Fruit fly (Drosophila melanogaster) whole organism, embryonic: ENCODE results near the gene CG17190.

Experiments used
- Abd-B ChIP-seq: fragments of 200-800 bp; sonication (Bioruptor generic); optimal IDR thresholded peaks from 2 replicates; lab custom pipeline; 2018; ENCODE audit warnings: missing biosample characterization, mild to moderate bottlenecking, missing genetic modification characterization, moderate library complexity
- Ada2b ChIP-seq: fragments of 200-800 bp; sonication (Bioruptor generic); IDR thresholded peaks from 2 replicates; pipeline ENCODE4 v1.3.6; 2022; ENCODE audit warnings: missing biosample characterization, missing genetic modification characterization
- Antp ChIP-seq: fragments of 200-800 bp; sonication (Bioruptor generic); optimal IDR thresholded peaks from 3 replicates; lab custom pipeline; 2016; ENCODE audit warnings: missing biosample characterization, missing genetic modification characterization
- Atf3 ChIP-seq: fragments of 200-800 bp; sonication (Bioruptor generic); optimal IDR thresholded peaks from 3 replicates; lab custom pipeline; 2016; ENCODE audit warnings: missing biosample characterization, missing genetic modification characterization
- CG1024 ChIP-seq: fragments of 200-800 bp; sonication (Bioruptor generic); IDR thresholded peaks from 2 replicates; pipeline ENCODE4 v1.3.6; 2022; ENCODE audit warnings: missing biosample characterization, missing genetic modification characterization
- CG10654 ChIP-seq: fragments of 200-800 bp; sonication (Bioruptor generic); optimal IDR thresholded peaks from 2 replicates; lab custom pipeline; 2016; ENCODE audit warnings: missing biosample characterization, missing genetic modification characterization
- CG12071 ChIP-seq: fragments of 200-800 bp; sonication (Bioruptor generic); optimal IDR thresholded peaks from 3 replicates; lab custom pipeline; 2018; ENCODE audit warnings: missing biosample characterization, mild to moderate bottlenecking, missing genetic modification characterization
- CG12942 ChIP-seq: fragments of 200-800 bp; sonication (Bioruptor generic); optimal IDR thresholded peaks from 3 replicates; lab custom pipeline; 2016; ENCODE audit warnings: missing biosample characterization, missing genetic modification characterization
- CG14965 ChIP-seq: fragments of 200-800 bp; sonication (Bioruptor generic); optimal IDR thresholded peaks from 2 replicates; lab custom pipeline; 2016; ENCODE audit warnings: missing biosample characterization, missing genetic modification characterization, borderline replicate concordance
- CG1647 ChIP-seq: fragments of 200-800 bp; sonication (Bioruptor generic); optimal IDR thresholded peaks from 3 replicates; lab custom pipeline; 2016; ENCODE audit warnings: missing biosample characterization, missing genetic modification characterization
- CG16813 ChIP-seq: fragments of 200-800 bp; sonication (Bioruptor generic); IDR thresholded peaks from 3 replicates; pipeline ENCODE4 v1.3.6; 2022; ENCODE audit warnings: missing biosample characterization, missing genetic modification characterization; ENCODE audit not compliant: partially characterized antibody
- CG17612 ChIP-seq: fragments of 200-800 bp; sonication (Bioruptor generic); IDR thresholded peaks from 2 replicates; pipeline ENCODE4 v1.3.6; 2022; ENCODE audit warnings: missing biosample characterization, missing genetic modification characterization
- CG1792 ChIP-seq: fragments of 200-800 bp; sonication (Bioruptor generic); optimal IDR thresholded peaks from 2 replicates; lab custom pipeline; 2016; ENCODE audit warnings: missing biosample characterization, missing genetic modification characterization
- CG18476 ChIP-seq: fragments of 200-800 bp; sonication (Bioruptor generic); optimal IDR thresholded peaks from 2 replicates; lab custom pipeline; 2016; ENCODE audit warnings: missing biosample characterization, mild to moderate bottlenecking, missing genetic modification characterization
- CG34376 ChIP-seq: fragments of 200-800 bp; sonication (Bioruptor generic); optimal IDR thresholded peaks from 2 replicates; lab custom pipeline; 2018; ENCODE audit warnings: missing biosample characterization, mild to moderate bottlenecking, missing genetic modification characterization
- CG4282 ChIP-seq: fragments of 200-800 bp; sonication (Bioruptor generic); optimal IDR thresholded peaks from 2 replicates; lab custom pipeline; 2016; ENCODE audit warnings: missing biosample characterization, missing genetic modification characterization
- CG4404 ChIP-seq: fragments of 200-800 bp; sonication (Bioruptor generic); IDR thresholded peaks from 2 replicates; pipeline ENCODE4 v1.3.6; 2022; ENCODE audit warnings: missing biosample characterization, missing genetic modification characterization
- CG4854 ChIP-seq: fragments of 200-800 bp; sonication (Bioruptor generic); optimal IDR thresholded peaks from 2 replicates; lab custom pipeline; 2016; ENCODE audit warnings: missing biosample characterization, missing genetic modification characterization, inconsistent platforms
- CG5245 ChIP-seq: fragments of 200-800 bp; sonication (Bioruptor generic); optimal IDR thresholded peaks from 3 replicates; lab custom pipeline; 2016; ENCODE audit warnings: missing biosample characterization, missing genetic modification characterization
- CG8290 ChIP-seq, 3 experiments: fragments of 200-800 bp; sonication (Bioruptor generic); optimal IDR thresholded peaks; 2 replicates each; lab custom pipeline; 2016 to 2019; ENCODE audit warnings: missing biosample characterization in 3 of 3, missing genetic modification characterization in 3 of 3, mild to moderate bottlenecking in 2 of 3, moderate library complexity in 1 of 3
- CG8388 ChIP-seq: fragments of 200-800 bp; sonication (Bioruptor generic); optimal IDR thresholded peaks from 2 replicates; lab custom pipeline; 2019; ENCODE audit warnings: missing biosample characterization, mild to moderate bottlenecking, missing genetic modification characterization, moderate library complexity
- CG8765 ChIP-seq: fragments of 200-800 bp; sonication (Bioruptor generic); IDR thresholded peaks from 2 replicates; pipeline ENCODE4 v1.3.6; 2022; ENCODE audit warnings: missing biosample characterization, missing genetic modification characterization
- HLH4C ChIP-seq: fragments of 200-800 bp; sonication (Bioruptor generic); IDR thresholded peaks from 3 replicates; pipeline ENCODE4 v1.3.6; 2022; ENCODE audit warnings: missing biosample characterization, missing genetic modification characterization; ENCODE audit not compliant: partially characterized antibody
- HmgD ChIP-seq: fragments of 200-800 bp; sonication (Bioruptor generic); optimal IDR thresholded peaks from 3 replicates; lab custom pipeline; 2016; ENCODE audit warnings: missing biosample characterization, missing genetic modification characterization
- Hr39 ChIP-seq: fragments of >200 bp; optimal IDR thresholded peaks from 2 replicates; lab custom pipeline; 2017
- NC2β ChIP-seq: fragments of 200-800 bp; sonication (Bioruptor generic); optimal IDR thresholded peaks from 2 replicates; lab custom pipeline; 2016; ENCODE audit warnings: missing biosample characterization, missing genetic modification characterization
- NFAT ChIP-seq: fragments of 200-800 bp; sonication (Bioruptor generic); IDR thresholded peaks from 2 replicates; pipeline ENCODE4 v1.3.6; 2022; ENCODE audit warnings: missing biosample characterization, missing genetic modification characterization
- Rfx ChIP-seq: fragments of 200-800 bp; sonication (Bioruptor generic); IDR thresholded peaks from 2 replicates; pipeline ENCODE4 v1.3.6; 2022; ENCODE audit warnings: missing biosample characterization, missing genetic modification characterization
- Sin3A ChIP-seq: fragments of >200 bp; optimal IDR thresholded peaks from 2 replicates; lab custom pipeline; 2018
- Ssrp ChIP-seq: fragments of 200-800 bp; sonication (Bioruptor generic); optimal IDR thresholded peaks from 2 replicates; lab custom pipeline; 2018; ENCODE audit warnings: missing biosample characterization, mild to moderate bottlenecking, missing genetic modification characterization, moderate library complexity
- bcd ChIP-seq: fragments of 200-800 bp; sonication (Bioruptor generic); optimal IDR thresholded peaks from 2 replicates; lab custom pipeline; 2017; ENCODE audit warnings: missing biosample characterization, mild to moderate bottlenecking, missing genetic modification characterization
- cad ChIP-seq: fragments of >200 bp; optimal IDR thresholded peaks from 2 replicates; lab custom pipeline; 2017; ENCODE audit warnings: missing biosample characterization, missing genetic modification characterization
- crol ChIP-seq: fragments of 200-800 bp; sonication (Bioruptor generic); IDR thresholded peaks from 2 replicates; pipeline ENCODE4 v1.3.6; 2022; ENCODE audit warnings: missing biosample characterization, missing genetic modification characterization
- cwo ChIP-seq: fragments of 200-800 bp; sonication (Bioruptor generic); optimal IDR thresholded peaks from 3 replicates; lab custom pipeline; 2017; ENCODE audit warnings: missing biosample characterization, missing genetic modification characterization, mild to moderate bottlenecking, moderate library complexity, missing genetic modification reagents
- disco-r ChIP-seq: fragments of 200-800 bp; sonication (Bioruptor generic); optimal IDR thresholded peaks from 2 replicates; lab custom pipeline; 2016; ENCODE audit warnings: missing biosample characterization, missing genetic modification characterization
- gcm2 ChIP-seq: fragments of 200-800 bp; sonication (Bioruptor generic); optimal IDR thresholded peaks from 2 replicates; lab custom pipeline; 2016; ENCODE audit warnings: missing biosample characterization, missing genetic modification characterization
- hkb ChIP-seq, 2 experiments: fragments of 200-800 bp in 1 of 2; fragments of >200 bp in 1 of 2; sonication (Bioruptor generic) in 1 of 2; IDR thresholded peaks in 1 of 2; optimal IDR thresholded peaks in 1 of 2; 2 replicates each; pipeline versions ENCODE4 v1.3.6 to Lab custom; 2017 to 2022; ENCODE audit warnings: missing biosample characterization in 1 of 2, missing genetic modification characterization in 1 of 2
- mld ChIP-seq: fragments of 200-800 bp; sonication (Bioruptor generic); IDR thresholded peaks from 3 replicates; pipeline ENCODE4 v1.3.6; 2022; ENCODE audit warnings: missing biosample characterization, missing genetic modification characterization; ENCODE audit not compliant: partially characterized antibody
- odd ChIP-seq: fragments of 200-800 bp; sonication (Bioruptor generic); optimal IDR thresholded peaks from 2 replicates; lab custom pipeline; 2017; ENCODE audit warnings: missing biosample characterization, mild to moderate bottlenecking, missing genetic modification characterization
- pb ChIP-seq: fragments of 200-800 bp; sonication (Bioruptor generic); optimal IDR thresholded peaks from 3 replicates; lab custom pipeline; 2016; ENCODE audit warnings: missing biosample characterization, missing genetic modification characterization
- rib ChIP-seq: fragments of 200-800 bp; sonication (Bioruptor generic); IDR thresholded peaks from 2 replicates; pipeline ENCODE4 v1.3.6; 2022; ENCODE audit warnings: missing biosample characterization, missing genetic modification characterization
- sd ChIP-seq: fragments of 200-800 bp; sonication (Bioruptor generic); optimal IDR thresholded peaks from 3 replicates; lab custom pipeline; 2018; ENCODE audit warnings: missing biosample characterization, mild to moderate bottlenecking, missing genetic modification characterization, moderate library complexity
- sqz ChIP-seq: fragments of 200-800 bp; sonication (Bioruptor generic); optimal IDR thresholded peaks from 3 replicates; lab custom pipeline; 2018; ENCODE audit warnings: missing biosample characterization, mild to moderate bottlenecking, missing genetic modification characterization
- ssp ChIP-seq: fragments of 200-800 bp; sonication (Bioruptor generic); IDR thresholded peaks from 2 replicates; pipeline ENCODE4 v1.3.6; 2022; ENCODE audit warnings: missing biosample characterization, missing genetic modification characterization
- tll ChIP-seq, 2 experiments: fragments of 200-800 bp in 1 of 2; fragments of >200 bp in 1 of 2; sonication (Bioruptor generic) in 1 of 2; optimal IDR thresholded peaks; 2 replicates each; lab custom pipeline; 2017 to 2019; ENCODE audit warnings: missing biosample characterization in 2 of 2, missing genetic modification characterization in 2 of 2, mild to moderate bottlenecking in 1 of 2, moderate library complexity in 1 of 2
- trem ChIP-seq: fragments of 200-800 bp; optimal IDR thresholded peaks from 3 replicates; lab custom pipeline; 2019; ENCODE audit warnings: missing biosample characterization, mild to moderate bottlenecking, missing genetic modification characterization, moderate library complexity
- vvl ChIP-seq: fragments of 200-800 bp; sonication (Bioruptor generic); IDR thresholded peaks from 2 replicates; pipeline ENCODE4 v1.3.6; 2022; ENCODE audit warnings: missing biosample characterization, missing genetic modification characterization
- wor ChIP-seq: fragments of 200-800 bp; sonication (Bioruptor generic); IDR thresholded peaks from 2 replicates; pipeline ENCODE4 v1.3.6; 2022; ENCODE audit warnings: missing biosample characterization, missing genetic modification characterization
- zen ChIP-seq: fragments of 200-800 bp; sonication (Bioruptor generic); optimal IDR thresholded peaks from 3 replicates; lab custom pipeline; 2018; ENCODE audit warnings: missing biosample characterization, mild to moderate bottlenecking, missing genetic modification characterization, moderate library complexity
- zfh1 ChIP-seq: fragments of 200-800 bp; sonication (Bioruptor generic); IDR thresholded peaks from 3 replicates; pipeline ENCODE4 v1.3.6; 2022; ENCODE audit warnings: missing biosample characterization, missing genetic modification characterization

CG17190 gene

DNA sequence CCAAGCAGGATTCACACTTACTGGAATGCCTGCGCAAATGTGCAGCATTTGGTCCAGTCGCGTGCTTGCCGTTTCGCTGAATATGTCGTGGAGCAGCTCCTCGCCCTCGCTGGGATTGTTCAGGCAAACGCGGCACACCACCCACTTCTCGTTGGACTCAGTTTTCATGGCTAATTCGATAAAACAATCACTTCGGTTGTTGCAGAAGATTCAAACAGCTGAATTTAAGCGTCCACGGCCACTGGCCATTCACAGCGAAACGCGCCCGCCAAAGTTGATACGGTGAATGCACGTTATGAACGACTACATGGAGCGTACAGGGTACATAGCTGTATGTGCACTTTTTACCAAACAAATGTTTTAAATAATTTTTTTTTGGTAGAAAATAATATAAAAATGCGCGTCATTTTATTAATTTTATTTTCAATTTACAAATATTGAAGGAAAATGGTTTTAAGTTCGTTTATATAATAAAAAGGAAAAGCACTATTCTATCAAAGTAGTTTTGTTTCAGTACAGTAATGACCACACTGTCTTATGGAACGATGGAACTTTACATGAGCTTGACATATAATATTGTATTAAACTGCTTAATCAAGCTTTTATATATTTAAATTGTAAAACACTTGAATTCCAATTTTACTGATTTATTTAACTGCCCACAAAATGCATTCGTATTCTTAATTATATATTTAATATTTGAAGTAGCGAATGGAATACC, 17.9 kb upstream of the CG17190 start, which contains the start of gene trem (continued):
- TF ChIP-seq cad = no peak
- TF ChIP-seq CG8290 (GFP tag; optimal IDR thresholded peaks at IDR 0.05; lab: Kevin White, UChicago) = peak; percentile 49
- no peak for TF ChIP-seq CG8290 (tag; optimal IDR thresholded peaks at IDR 0.05; lab: Kevin White, UChicago)
- peak; percentile 49; the same call in 1 of the 2 replicates for TF ChIP-seq CG1024
- no peak for TF ChIP-seq crol (GFP tag; lab: Robert Waterston, UW)
- TF ChIP-seq cwo (GFP tag; lab: Kevin White, UChicago) = peak; percentile 39
- TF ChIP-seq CG4854 = peak; percentile 70
- TF ChIP-seq bcd = peak; percentile 79
- TF ChIP-seq NFAT (GFP tag; lab: Robert Waterston, UW) = peak; percentile 66
- no peak for TF ChIP-seq rib
- peak in 1 of 2 experiments; percentile 0 for TF ChIP-seq tll (GFP tag; optimal IDR thresholded peaks at IDR 0.05; lab: Kevin White, UChicago)
- peak; percentile 14 for TF ChIP-seq sd (tag; lab: Kevin White, UChicago)
- TF ChIP-seq Ada2b (GFP tag; lab: Robert Waterston, UW) = peak; percentile 39
- TF ChIP-seq HLH4C (GFP tag; lab: Robert Waterston, UW) = no peak
- peak; percentile 29; the same call in 1 of the 3 replicates for TF ChIP-seq zfh1 (GFP tag; lab: Robert Waterston, UW)
- TF ChIP-seq wor (GFP tag; lab: Robert Waterston, UW) = no peak
- TF ChIP-seq gcm2 (GFP tag; lab: Kevin White, UChicago) = no peak
- TF ChIP-seq Ssrp (tag; lab: Kevin White, UChicago) = peak; percentile 81
- TF ChIP-seq Sin3A (lab: Kevin White, UChicago) = peak; percentile 0
- TF ChIP-seq CG4404 = peak; percentile 85
- peak; percentile 79 for TF ChIP-seq trem (tag; lab: Kevin White, UChicago)
- TF ChIP-seq Abd-B = peak; percentile 82
- TF ChIP-seq sqz (GFP tag; lab: Kevin White, UChicago) = no peak
- TF ChIP-seq vvl (GFP tag; lab: Robert Waterston, UW) = peak; percentile 24; the same call in 1 of the 2 replicates
- TF ChIP-seq pb = no peak
- no peak for TF ChIP-seq CG34376
- peak; percentile 61 for TF ChIP-seq CG8765 (GFP tag; lab: Robert Waterston, UW)
- peak; percentile 75; the same call in 1 of the 2 replicates for TF ChIP-seq ssp (GFP tag; lab: Robert Waterston, UW)
- TF ChIP-seq CG12942 (GFP tag; lab: Kevin White, UChicago) = peak; percentile 64
- TF ChIP-seq Rfx (GFP tag; lab: Robert Waterston, UW) = peak; percentile 76
- TF ChIP-seq CG8388 (GFP tag; lab: Kevin White, UChicago) = peak; percentile 66
- TF ChIP-seq zen (tag; lab: Kevin White, UChicago) = peak; percentile 76
- no peak for TF ChIP-seq hkb (optimal IDR thresholded peaks at IDR 0.05; lab: Kevin White, UChicago)
- no peak for TF ChIP-seq hkb (GFP tag; IDR thresholded peaks at IDR 0.05; lab: Robert Waterston, UW)
- TF ChIP-seq CG1792 (GFP tag; lab: Kevin White, UChicago) = no peak
- TF ChIP-seq CG4282 (GFP tag; lab: Kevin White, UChicago) = no peak
- TF ChIP-seq CG17612 = 0 out of 2 replicates have a peak, but pooled peaks have one; percentile 25
- TF ChIP-seq NC2β (GFP tag; lab: Kevin White, UChicago) = no peak
- TF ChIP-seq CG18476 (GFP tag; lab: Kevin White, UChicago) = peak; percentile 32
- TF ChIP-seq mld (GFP tag; lab: Robert Waterston, UW) = no peak
- peak; percentile 63 for TF ChIP-seq CG10654
- no peak for TF ChIP-seq odd (GFP tag; lab: Kevin White, UChicago)
- peak; percentile 10 for TF ChIP-seq Antp (GFP tag; lab: Kevin White, UChicago)
- no peak for TF ChIP-seq CG1647 (GFP tag; lab: Kevin White, UChicago)
- TF ChIP-seq Atf3 (GFP tag; lab: Kevin White, UChicago) = no peak
- no peak for TF ChIP-seq disco-r (GFP tag; lab: Kevin White, UChicago)
- TF ChIP-seq HmgD (GFP tag; lab: Kevin White, UChicago) = no peak
- TF ChIP-seq CG16813 = no peak
- TF ChIP-seq CG5245 (GFP tag; lab: Kevin White, UChicago) = no peak
- no peak for TF ChIP-seq CG12071 (GFP tag; lab: Kevin White, UChicago)
- TF ChIP-seq CG14965 (GFP tag; lab: Kevin White, UChicago) = no peak
- TF ChIP-seq Hr39 (lab: Kevin White, UChicago) = no peak
